Fruit fly (Drosophila melanogaster): ENCODE measurements around the gene CG14770.

Gene CG14770

dm6 chrX:1392875-1393274, 23.8 kb downstream of the CG14770 start, which contains the start of gene Rilpl (continued):
- TF ChIP-seq CG16813 (GFP tag; IDR thresholded peaks at IDR 0.05; ENCODE audit: partially characterized antibody) (peak; percentile 46; the same call in 1 of the 3 replicates), HLH4C (GFP tag; IDR thresholded peaks at IDR 0.05; ENCODE audit: partially characterized antibody) (peak; percentile 55; the same call in 2 of the 3 replicates), Lim3 (GFP tag; IDR thresholded peaks at IDR 0.05) (no peak), CG34224 (GFP tag; IDR thresholded peaks at IDR 0.05; ENCODE audit: partially characterized antibody) (no peak), ttk (GFP tag; IDR thresholded peaks at IDR 0.05) (no peak), CG3163 (GFP tag; optimal IDR thresholded peaks at IDR 0.05) (no peak), CG8290 (GFP tag; optimal IDR thresholded peaks at IDR 0.05) (no peak), CG8290 (tag; optimal IDR thresholded peaks at IDR 0.05) (peak in 1 of 2 experiments; percentile 75), CG4424 (GFP tag; optimal IDR thresholded peaks at IDR 0.05) (no peak), pzg (GFP tag; optimal IDR thresholded peaks at IDR 0.05) (peak; percentile 93), CG31365 (tag; optimal IDR thresholded peaks at IDR 0.05) (no peak), E2f2 (GFP tag; IDR thresholded peaks at IDR 0.05) (peak; percentile 95), pfk (GFP tag; optimal IDR thresholded peaks at IDR 0.05) (peak; percentile 30), dmrt99B (tag; optimal IDR thresholded peaks at IDR 0.05) (no peak), jumu (GFP tag; optimal IDR thresholded peaks at IDR 0.05) (peak; percentile 33), aop (GFP tag; IDR thresholded peaks at IDR 0.05) (no peak), CG6272 (GFP tag; IDR thresholded peaks at IDR 0.05) (no peak), bab2 (GFP tag; optimal IDR thresholded peaks at IDR 0.05) (peak; percentile 2), CG9797 (GFP tag; optimal IDR thresholded peaks at IDR 0.05) (peak; percentile 23), CG17829 (tag; optimal IDR thresholded peaks at IDR 0.05) (peak; percentile 44), klu (GFP tag; IDR thresholded peaks at IDR 0.05) (no peak), NC2α (GFP tag; optimal IDR thresholded peaks at IDR 0.05) (no peak), CG8924 (tag; optimal IDR thresholded peaks at IDR 0.05) (peak; percentile 5), CG4617 (GFP tag; optimal IDR thresholded peaks at IDR 0.05; ENCODE audit: borderline replicate concordance) (peak; percentile 81), Six4 (GFP tag; optimal IDR thresholded peaks at IDR 0.05) (no peak), Abd-B (GFP tag; optimal IDR thresholded peaks at IDR 0.05) (no peak), NFAT (GFP tag; IDR thresholded peaks at IDR 0.05) (peak; percentile 49), Oli (tag; optimal IDR thresholded peaks at IDR 0.05) (no peak), CG10959 (GFP tag; IDR thresholded peaks at IDR 0.05) (no peak), Antp (GFP tag; optimal IDR thresholded peaks at IDR 0.05) (peak; percentile 27), CG9876 (GFP tag; optimal IDR thresholded peaks at IDR 0.05) (no peak), CG5245 (GFP tag; optimal IDR thresholded peaks at IDR 0.05) (peak; percentile 8), pb (GFP tag; optimal IDR thresholded peaks at IDR 0.05) (no peak), CG32772 (GFP tag; IDR thresholded peaks at IDR 0.05) (no peak), salm (tag; optimal IDR thresholded peaks at IDR 0.05) (no peak), cato (GFP tag; optimal IDR thresholded peaks at IDR 0.05; ENCODE audit: borderline replicate concordance) (no peak), B-H2 (GFP tag; optimal IDR thresholded peaks at IDR 0.05) (peak; percentile 24), CG16779 (GFP tag; IDR thresholded peaks at IDR 0.05) (0 out of 2 replicates have a peak, but pooled peaks have one; percentile 35), da (GFP tag; optimal IDR thresholded peaks at IDR 0.05) (no peak), bsh (GFP tag; optimal IDR thresholded peaks at IDR 0.05) (peak in 1 of 2 experiments; percentile 7), ewg (GFP tag; optimal IDR thresholded peaks at IDR 0.05) (peak; percentile 1), br (optimal IDR thresholded peaks at IDR 0.05) (no peak), CG11398 (GFP tag; optimal IDR thresholded peaks at IDR 0.05) (no peak), Nf-YC (tag; optimal IDR thresholded peaks at IDR 0.05) (peak; percentile 6), Opbp (GFP tag; IDR thresholded peaks at IDR 0.05; ENCODE audit: partially characterized antibody) (peak; percentile 59; the same call in 1 of the 3 replicates), Meics (GFP tag; optimal IDR thresholded peaks at IDR 0.05) (peak; percentile 63), vvl (GFP tag; IDR thresholded peaks at IDR 0.05) (peak; percentile 44; the same call in 1 of the 2 replicates), tin (GFP tag; optimal IDR thresholded peaks at IDR 0.05) (peak; percentile 30), HLHmδ (GFP tag; optimal IDR thresholded peaks at IDR 0.05) (no peak), fd96Cb (tag; optimal IDR thresholded peaks at IDR 0.05) (no peak), Bgb (GFP tag; IDR thresholded peaks at IDR 0.05; ENCODE audit: partially characterized antibody) (peak; percentile 68), crol (GFP tag; IDR thresholded peaks at IDR 0.05) (no peak)
